Worm (Caenorhabditis elegans) whole organism, midembryonic: ENCODE measurements around the gene twk-7.

ENCODE experiments used
- T22C8.4 ChIP-seq: fragments of 200-800 bp; sonication (Bioruptor generic); IDR thresholded peaks from 2 replicates; pipeline ENCODE4 v1.3.6; 2022; ENCODE audit warnings: missing genetic modification characterization, missing compliant biosample characterization
- flt-1 ChIP-seq: fragments of 200-800 bp; sonication (Bioruptor generic); IDR thresholded peaks from 2 replicates; pipeline ENCODE4 v1.3.6; 2022; ENCODE audit warnings: missing genetic modification characterization, missing compliant biosample characterization

ce11 chrIII:8684421-8684820 is 40.9 kb upstream of the twk-7 start, which contains the start of gene anmt-1:
- no peak for TF ChIP-seq flt-1 (GFP tag; lab: Robert Waterston, UW)
- no peak for TF ChIP-seq T22C8.4 (GFP tag; lab: Robert Waterston, UW)
